Worm (Caenorhabditis elegans): Measurements from ENCODE around the gene C13C4.6.
A peak's percentile ranks its signal among the peaks of the same experiment; 100 is the strongest.

- no peak for TF ChIP-seq snpc-4 (tag; optimal IDR thresholded peaks at IDR 0.05)
- TF ChIP-seq snpc-1.2 (GFP tag; IDR thresholded peaks at IDR 0.05), result no peak
- no peak for TF ChIP-seq fkh-10 (GFP tag; optimal IDR thresholded peaks at IDR 0.05)
- TF ChIP-seq ceh-44 (GFP tag; IDR thresholded peaks at IDR 0.05), result no peak
- no peak for TF ChIP-seq lsy-2 (tag; optimal IDR thresholded peaks at IDR 0.05)
- no peak for TF ChIP-seq mep-1 (tag; optimal IDR thresholded peaks at IDR 0.05)
- no peak for TF ChIP-seq F49E8.2 (tag; optimal IDR thresholded peaks at IDR 0.05; ENCODE audit: borderline replicate concordance)
- no peak for TF ChIP-seq mes-2 (tag; optimal IDR thresholded peaks at IDR 0.05; ENCODE audit: poor library complexity, severe bottlenecking)
- TF ChIP-seq nhr-77 (tag; optimal IDR thresholded peaks at IDR 0.05), result peak; percentile 41
- no peak for TF ChIP-seq R02D3.7 (tag; optimal IDR thresholded peaks at IDR 0.05)
- TF ChIP-seq nhr-237 (tag; optimal IDR thresholded peaks at IDR 0.05), result no peak
- no peak for TF ChIP-seq lin-13 (GFP tag; optimal IDR thresholded peaks at IDR 0.05)
These were observed 45.4 kb upstream of the C13C4.6 start for ce11 chrV:12075983-12076382.
